Fruit fly (Drosophila melanogaster) whole organism, embryonic: Measurements from ENCODE around the gene CG13928.

Experiments used
- Antp ChIP-seq: fragments of 200-800 bp; sonication (Bioruptor generic); optimal IDR thresholded peaks from 3 replicates; lab custom pipeline; 2016; ENCODE audit warnings: missing biosample characterization, missing genetic modification characterization
- CG11093 ChIP-seq: fragments of 200-800 bp; sonication (Bioruptor generic); IDR thresholded peaks from 3 replicates; pipeline ENCODE4 v1.3.6; 2022; ENCODE audit warnings: missing biosample characterization, missing genetic modification characterization
- CG12155 ChIP-seq: fragments of 200-800 bp; sonication (Bioruptor generic); optimal IDR thresholded peaks from 3 replicates; lab custom pipeline; 2016; ENCODE audit warnings: missing biosample characterization, missing genetic modification characterization
- CG12219 ChIP-seq: fragments of 200-800 bp; sonication (Bioruptor generic); optimal IDR thresholded peaks from 3 replicates; lab custom pipeline; 2018; ENCODE audit warnings: missing biosample characterization, mild to moderate bottlenecking, missing genetic modification characterization
- CG13296 ChIP-seq: fragments of 200-800 bp; sonication (Bioruptor generic); optimal IDR thresholded peaks from 3 replicates; lab custom pipeline; 2018; ENCODE audit warnings: missing biosample characterization, mild to moderate bottlenecking, missing genetic modification characterization
- CG15479 ChIP-seq: fragments of 200-800 bp; sonication (Bioruptor generic); optimal IDR thresholded peaks from 3 replicates; lab custom pipeline; 2019; ENCODE audit warnings: missing biosample characterization, mild to moderate bottlenecking, missing genetic modification characterization, moderate library complexity
- CG16813 ChIP-seq: fragments of 200-800 bp; sonication (Bioruptor generic); IDR thresholded peaks from 3 replicates; pipeline ENCODE4 v1.3.6; 2022; ENCODE audit warnings: missing biosample characterization, missing genetic modification characterization; ENCODE audit not compliant: partially characterized antibody
- CG16815 ChIP-seq: fragments of 200-800 bp; sonication (Bioruptor generic); optimal IDR thresholded peaks from 3 replicates; lab custom pipeline; 2017; ENCODE audit warnings: missing biosample characterization, mild to moderate bottlenecking, missing genetic modification characterization
- CG16863 ChIP-seq: fragments of 200-800 bp; sonication (Bioruptor generic); optimal IDR thresholded peaks from 3 replicates; lab custom pipeline; 2016; ENCODE audit warnings: missing biosample characterization, missing genetic modification characterization
- CG17802 ChIP-seq: fragments of 200-800 bp; sonication (Bioruptor generic); optimal IDR thresholded peaks from 2 replicates; lab custom pipeline; 2018; ENCODE audit warnings: missing biosample characterization, mild to moderate bottlenecking, missing genetic modification characterization, moderate library complexity
- CG18599 ChIP-seq: fragments of 200-800 bp; sonication (Bioruptor generic); optimal IDR thresholded peaks from 3 replicates; lab custom pipeline; 2017; ENCODE audit warnings: missing biosample characterization, missing genetic modification characterization, mild to moderate bottlenecking, moderate library complexity, missing genetic modification reagents
- CG32772 ChIP-seq: fragments of 200-800 bp; sonication (Bioruptor generic); IDR thresholded peaks from 2 replicates; pipeline ENCODE4 v1.3.6; 2022; ENCODE audit warnings: missing biosample characterization, missing genetic modification characterization
- CG33557 ChIP-seq: fragments of 200-800 bp; sonication (Bioruptor generic); optimal IDR thresholded peaks from 2 replicates; lab custom pipeline; 2019; ENCODE audit warnings: missing biosample characterization, mild to moderate bottlenecking, missing genetic modification characterization, moderate library complexity
- CG3995 ChIP-seq: fragments of 200-800 bp; sonication (Bioruptor generic); optimal IDR thresholded peaks from 3 replicates; lab custom pipeline; 2016; ENCODE audit warnings: missing biosample characterization, missing genetic modification characterization
- CG4404 ChIP-seq: fragments of 200-800 bp; sonication (Bioruptor generic); IDR thresholded peaks from 2 replicates; pipeline ENCODE4 v1.3.6; 2022; ENCODE audit warnings: missing biosample characterization, missing genetic modification characterization
- CG4730 ChIP-seq: fragments of 200-800 bp; sonication (Bioruptor generic); IDR thresholded peaks from 2 replicates; pipeline ENCODE4 v1.3.6; 2022; ENCODE audit warnings: missing biosample characterization, missing genetic modification characterization
- CG4854 ChIP-seq: fragments of 200-800 bp; sonication (Bioruptor generic); optimal IDR thresholded peaks from 2 replicates; lab custom pipeline; 2016; ENCODE audit warnings: missing biosample characterization, missing genetic modification characterization, inconsistent platforms
- CG6683 ChIP-seq: fragments of 200-800 bp; sonication (Bioruptor generic); optimal IDR thresholded peaks from 2 replicates; lab custom pipeline; 2017; ENCODE audit warnings: missing biosample characterization, mild to moderate bottlenecking, missing genetic modification characterization, missing genetic modification reagents
- CG7786 ChIP-seq: fragments of 200-800 bp; sonication (Bioruptor generic); optimal IDR thresholded peaks from 2 replicates; lab custom pipeline; 2016; ENCODE audit warnings: missing biosample characterization, missing genetic modification characterization
- CG9797 ChIP-seq: fragments of 200-800 bp; sonication (Bioruptor generic); optimal IDR thresholded peaks from 3 replicates; lab custom pipeline; 2018; ENCODE audit warnings: missing biosample characterization, mild to moderate bottlenecking, missing genetic modification characterization
- Eip74EF ChIP-seq, 2 experiments: fragments of 200-800 bp in 1 of 2; fragments of >200 bp in 1 of 2; sonication (Bioruptor generic) in 1 of 2; optimal IDR thresholded peaks; 2 replicates each; lab custom pipeline; 2017 to 2019; ENCODE audit warnings: missing biosample characterization in 2 of 2, missing genetic modification characterization in 2 of 2, mild to moderate bottlenecking in 1 of 2, moderate library complexity in 1 of 2
- HmgD ChIP-seq: fragments of 200-800 bp; sonication (Bioruptor generic); optimal IDR thresholded peaks from 3 replicates; lab custom pipeline; 2016; ENCODE audit warnings: missing biosample characterization, missing genetic modification characterization
- HmgZ ChIP-seq: fragments of 200-800 bp; sonication (Bioruptor generic); optimal IDR thresholded peaks from 2 replicates; lab custom pipeline; 2018; ENCODE audit warnings: missing biosample characterization, mild to moderate bottlenecking, missing genetic modification characterization
- Hmx ChIP-seq: fragments of 200-800 bp; sonication (Bioruptor generic); optimal IDR thresholded peaks from 2 replicates; lab custom pipeline; 2016; ENCODE audit warnings: missing biosample characterization, missing genetic modification characterization
- Hr78 ChIP-seq, 2 experiments: fragments of 200-800 bp in 1 of 2; fragments of >200 bp in 1 of 2; sonication (Bioruptor generic) in 1 of 2; optimal IDR thresholded peaks; 2 replicates each; lab custom pipeline; 2017 to 2019; ENCODE audit warnings: missing biosample characterization in 2 of 2, missing genetic modification characterization in 2 of 2, mild to moderate bottlenecking in 1 of 2, moderate library complexity in 1 of 2
- Neu2 ChIP-seq: fragments of 200-800 bp; sonication (Bioruptor generic); optimal IDR thresholded peaks from 3 replicates; lab custom pipeline; 2016; ENCODE audit warnings: missing biosample characterization, missing genetic modification characterization, borderline replicate concordance
- Ptx1 ChIP-seq: fragments of 200-800 bp; sonication (Bioruptor generic); IDR thresholded peaks from 2 replicates; pipeline ENCODE4 v1.3.6; 2022; ENCODE audit warnings: missing biosample characterization, missing genetic modification characterization
- Spps ChIP-seq: fragments of 200-800 bp; sonication (Bioruptor generic); optimal IDR thresholded peaks from 2 replicates; lab custom pipeline; 2018; ENCODE audit warnings: missing biosample characterization, mild to moderate bottlenecking, missing genetic modification characterization
- Tbp ChIP-seq: fragments of >200 bp; optimal IDR thresholded peaks from 2 replicates; lab custom pipeline; 2018; ENCODE audit warnings: missing biosample characterization, missing genetic modification characterization
- Vsx1 ChIP-seq: fragments of 200-800 bp; sonication (Bioruptor generic); optimal IDR thresholded peaks from 2 replicates; lab custom pipeline; 2017; ENCODE audit warnings: missing biosample characterization, mild to moderate bottlenecking, missing genetic modification characterization, missing genetic modification reagents
- Xrp1 ChIP-seq: fragments of 200-800 bp; sonication (Bioruptor generic); IDR thresholded peaks from 2 replicates; pipeline ENCODE4 v1.3.6; 2022; ENCODE audit warnings: missing biosample characterization, missing genetic modification characterization
- ase ChIP-seq: fragments of 200-800 bp; sonication (Bioruptor generic); IDR thresholded peaks from 3 replicates; pipeline ENCODE4 v1.3.6; 2022; ENCODE audit warnings: missing biosample characterization, missing genetic modification characterization
- bcd ChIP-seq: fragments of 200-800 bp; sonication (Bioruptor generic); optimal IDR thresholded peaks from 2 replicates; lab custom pipeline; 2017; ENCODE audit warnings: missing biosample characterization, mild to moderate bottlenecking, missing genetic modification characterization
- cg ChIP-seq: fragments of 200-800 bp; sonication (Bioruptor generic); optimal IDR thresholded peaks from 3 replicates; lab custom pipeline; 2019; ENCODE audit warnings: missing biosample characterization, mild to moderate bottlenecking, missing genetic modification characterization, moderate library complexity
- chn ChIP-seq: fragments of 200-800 bp; sonication (Bioruptor generic); optimal IDR thresholded peaks from 2 replicates; lab custom pipeline; 2016; ENCODE audit warnings: missing biosample characterization, missing genetic modification characterization
- cwo ChIP-seq: fragments of 200-800 bp; sonication (Bioruptor generic); optimal IDR thresholded peaks from 3 replicates; lab custom pipeline; 2017; ENCODE audit warnings: missing biosample characterization, missing genetic modification characterization, mild to moderate bottlenecking, moderate library complexity, missing genetic modification reagents
- dm ChIP-seq: fragments of 200-800 bp; sonication (Bioruptor generic); optimal IDR thresholded peaks from 3 replicates; lab custom pipeline; 2016; ENCODE audit warnings: missing biosample characterization, missing genetic modification characterization
- en ChIP-seq: fragments of 200-800 bp; sonication (Bioruptor generic); optimal IDR thresholded peaks from 2 replicates; lab custom pipeline; 2016; ENCODE audit warnings: missing biosample characterization, missing genetic modification characterization
- eve ChIP-seq, 2 experiments: fragments of >200 bp; optimal IDR thresholded peaks; 2 replicates each; lab custom pipeline; 2017; ENCODE audit warnings: missing biosample characterization in 2 of 2, missing genetic modification characterization in 2 of 2
- ewg ChIP-seq: fragments of 200-800 bp; sonication (Bioruptor generic); optimal IDR thresholded peaks from 3 replicates; lab custom pipeline; 2017; ENCODE audit warnings: mild to moderate bottlenecking, missing biosample characterization, missing genetic modification reagents, missing genetic modification characterization
- ham ChIP-seq: fragments of 200-800 bp; sonication (Bioruptor generic); IDR thresholded peaks from 2 replicates; pipeline ENCODE4 v1.3.6; 2022; ENCODE audit warnings: missing biosample characterization, missing genetic modification characterization
- jing ChIP-seq: fragments of 200-800 bp; sonication (Bioruptor generic); optimal IDR thresholded peaks from 2 replicates; lab custom pipeline; 2018; ENCODE audit warnings: missing biosample characterization, mild to moderate bottlenecking, missing genetic modification characterization
- lilli ChIP-seq: fragments of 200-800 bp; sonication (Bioruptor generic); optimal IDR thresholded peaks from 3 replicates; lab custom pipeline; 2016; ENCODE audit warnings: missing biosample characterization, missing genetic modification characterization
- nerfin-1 ChIP-seq: fragments of 200-800 bp; sonication (Bioruptor generic); optimal IDR thresholded peaks from 3 replicates; lab custom pipeline; 2019; ENCODE audit warnings: missing biosample characterization, mild to moderate bottlenecking, missing genetic modification characterization, moderate library complexity
- phol ChIP-seq: fragments of 200-800 bp; sonication (Bioruptor generic); optimal IDR thresholded peaks from 3 replicates; lab custom pipeline; 2018; ENCODE audit warnings: missing biosample characterization, mild to moderate bottlenecking, missing genetic modification characterization, moderate library complexity
- pita ChIP-seq: fragments of 200-800 bp; sonication (Bioruptor generic); optimal IDR thresholded peaks from 2 replicates; lab custom pipeline; 2017; ENCODE audit warnings: missing biosample characterization, mild to moderate bottlenecking, missing genetic modification characterization
- rib ChIP-seq: fragments of 200-800 bp; sonication (Bioruptor generic); IDR thresholded peaks from 2 replicates; pipeline ENCODE4 v1.3.6; 2022; ENCODE audit warnings: missing biosample characterization, missing genetic modification characterization
- stc ChIP-seq: fragments of 200-800 bp; sonication (Bioruptor generic); IDR thresholded peaks from 2 replicates; pipeline ENCODE4 v1.3.6; 2022; ENCODE audit warnings: missing biosample characterization, missing genetic modification characterization
- tin ChIP-seq: fragments of 200-800 bp; sonication (Bioruptor generic); optimal IDR thresholded peaks from 3 replicates; lab custom pipeline; 2016; ENCODE audit warnings: missing biosample characterization, missing genetic modification characterization
- vvl ChIP-seq: fragments of 200-800 bp; sonication (Bioruptor generic); IDR thresholded peaks from 2 replicates; pipeline ENCODE4 v1.3.6; 2022; ENCODE audit warnings: missing biosample characterization, missing genetic modification characterization
- zfh1 ChIP-seq: fragments of 200-800 bp; sonication (Bioruptor generic); IDR thresholded peaks from 3 replicates; pipeline ENCODE4 v1.3.6; 2022; ENCODE audit warnings: missing biosample characterization, missing genetic modification characterization

Gene CG13928

DNA sequence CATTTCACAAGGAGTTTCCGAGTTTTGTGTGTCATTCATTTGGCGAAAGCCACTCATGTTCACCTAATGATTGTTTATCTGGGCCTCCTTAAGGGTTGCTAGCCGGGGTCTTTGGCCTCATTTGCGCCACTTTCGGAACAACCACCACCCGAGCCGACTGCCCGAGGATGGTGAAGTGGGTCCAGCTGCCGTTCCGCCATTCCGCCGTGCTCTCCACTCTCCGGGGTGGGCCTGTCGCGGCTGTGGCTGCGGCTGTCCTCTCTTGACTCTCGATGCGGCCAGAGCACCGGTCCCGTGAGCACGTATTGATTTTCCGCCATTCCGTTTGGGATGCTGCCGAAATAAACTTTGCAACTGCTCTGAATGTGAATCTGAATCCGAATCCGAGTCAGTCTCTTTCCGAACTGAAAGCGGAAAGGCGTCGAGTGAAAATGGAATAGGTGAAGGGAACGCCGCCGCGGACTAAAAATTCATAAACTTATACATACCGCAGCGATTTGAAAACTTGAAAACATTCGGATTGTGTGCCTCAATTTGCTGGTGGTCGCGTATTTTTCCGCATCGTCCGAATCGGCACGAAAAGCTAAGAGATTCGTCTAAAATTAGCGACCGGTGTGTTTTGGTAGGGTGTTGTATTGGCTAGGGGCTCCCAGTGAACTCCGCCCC is 20.6 kb upstream of the CG13928 start, which contains the start of gene CG13920 (continued):
- TF ChIP-seq zfh1 (GFP tag; lab: Robert Waterston, UW) (no peak), tin (no peak), Eip74EF (GFP tag; optimal IDR thresholded peaks at IDR 0.05; lab: Kevin White, UChicago) (no peak), ham (GFP tag; lab: Robert Waterston, UW) (no peak), Vsx1 (GFP tag; lab: Kevin White, UChicago) (no peak), Neu2 (GFP tag; lab: Kevin White, UChicago) (no peak), bcd (GFP tag; lab: Kevin White, UChicago) (no peak), pita (GFP tag; lab: Kevin White, UChicago) (no peak), CG4730 (GFP tag; lab: Robert Waterston, UW) (no peak), ase (GFP tag; lab: Robert Waterston, UW) (no peak), ewg (GFP tag; lab: Kevin White, UChicago) (no peak), CG17802 (tag; lab: Kevin White, UChicago) (no peak), CG12219 (no peak), Ptx1 (no peak), CG3995 (GFP tag; lab: Kevin White, UChicago) (no peak), Xrp1 (no peak), CG16863 (no peak), CG13296 (GFP tag; lab: Kevin White, UChicago) (no peak), HmgD (GFP tag; lab: Kevin White, UChicago) (no peak), CG16815 (no peak), stc (GFP tag; lab: Robert Waterston, UW) (no peak), phol (tag; lab: Kevin White, UChicago) (no peak), HmgZ (tag; lab: Kevin White, UChicago) (no peak), CG7786 (no peak), CG11093 (no peak), en (GFP tag; lab: Kevin White, UChicago) (no peak), CG18599 (GFP tag; lab: Kevin White, UChicago) (peak; percentile 20), CG12155 (GFP tag; lab: Kevin White, UChicago) (no peak), eve (GFP tag; optimal IDR thresholded peaks at IDR 0.05; lab: Kevin White, UChicago) (no peak), rib (GFP tag; lab: Robert Waterston, UW) (no peak), Tbp (no peak), CG9797 (GFP tag; lab: Kevin White, UChicago) (no peak), Antp (GFP tag; lab: Kevin White, UChicago) (no peak), CG6683 (GFP tag; lab: Kevin White, UChicago) (no peak), vvl (no peak), CG33557 (GFP tag; lab: Kevin White, UChicago) (no peak), jing (GFP tag; lab: Kevin White, UChicago) (no peak), cwo (no peak), chn (GFP tag; lab: Kevin White, UChicago) (no peak), CG15479 (GFP tag; lab: Kevin White, UChicago) (no peak), nerfin-1 (tag; lab: Kevin White, UChicago) (peak; percentile 31), dm (GFP tag; lab: Kevin White, UChicago) (no peak), cg (GFP tag; lab: Kevin White, UChicago) (no peak), lilli (GFP tag; lab: Kevin White, UChicago) (no peak), CG4404 (no peak), CG16813 (GFP tag; lab: Robert Waterston, UW) (no peak), Hr78 (GFP tag; optimal IDR thresholded peaks at IDR 0.05; lab: Kevin White, UChicago) (no peak), CG4854 (GFP tag; lab: Kevin White, UChicago) (no peak), Hmx (GFP tag; lab: Kevin White, UChicago) (no peak), Spps (tag; lab: Kevin White, UChicago) (no peak), CG32772 (GFP tag; lab: Robert Waterston, UW) (no peak)
